Fruit fly (Drosophila melanogaster) whole organism, prepupa: Measurements from ENCODE around the gene cbt.

Source experiments
- CG11294 ChIP-seq: fragments of 200-800 bp; sonication (Bioruptor generic); IDR thresholded peaks from 2 replicates; pipeline ENCODE4 v1.3.6; 2022; ENCODE audit warnings: missing biosample characterization, missing genetic modification characterization
- CG16779 ChIP-seq: fragments of 200-800 bp; sonication (Bioruptor generic); optimal IDR thresholded peaks from 3 replicates; lab custom pipeline; 2017; ENCODE audit warnings: missing biosample characterization, mild to moderate bottlenecking, missing genetic modification characterization
- CG31627 ChIP-seq: fragments of 200-800 bp; sonication (Bioruptor generic); optimal IDR thresholded peaks from 3 replicates; lab custom pipeline; 2016; ENCODE audit warnings: missing biosample characterization, missing genetic modification characterization
- CG6854 ChIP-seq: fragments of 200-800 bp; sonication (Bioruptor generic); optimal IDR thresholded peaks from 2 replicates; lab custom pipeline; 2017; ENCODE audit warnings: missing biosample characterization, mild to moderate bottlenecking, missing genetic modification characterization
- CG8319 ChIP-seq: fragments of 200-800 bp; sonication (Bioruptor generic); optimal IDR thresholded peaks from 3 replicates; lab custom pipeline; 2016; ENCODE audit warnings: missing biosample characterization, missing genetic modification characterization
- CG9139 ChIP-seq: fragments of 200-800 bp; sonication (Bioruptor generic); optimal IDR thresholded peaks from 3 replicates; lab custom pipeline; 2017; ENCODE audit warnings: missing biosample characterization, mild to moderate bottlenecking, missing genetic modification characterization
- Ets21C ChIP-seq: fragments of 200-800 bp; sonication (Bioruptor generic); optimal IDR thresholded peaks from 3 replicates; lab custom pipeline; 2016; ENCODE audit warnings: missing biosample characterization, missing genetic modification characterization
- Ets96B ChIP-seq: fragments of 200-800 bp; optimal IDR thresholded peaks from 2 replicates; lab custom pipeline; 2019; ENCODE audit warnings: missing biosample characterization, mild to moderate bottlenecking, missing genetic modification characterization, moderate library complexity
- Hr39 ChIP-seq: fragments of 200-800 bp; sonication (Bioruptor generic); optimal IDR thresholded peaks from 2 replicates; lab custom pipeline; 2016; ENCODE audit warnings: missing biosample characterization, missing genetic modification characterization
- Lpt ChIP-seq: fragments of 200-800 bp; sonication (Bioruptor generic); optimal IDR thresholded peaks from 3 replicates; lab custom pipeline; 2016; ENCODE audit warnings: missing biosample characterization, missing genetic modification characterization
- cyc ChIP-seq: fragments of 200-800 bp; sonication (Bioruptor generic); optimal IDR thresholded peaks from 3 replicates; lab custom pipeline; 2016; ENCODE audit warnings: missing biosample characterization, missing genetic modification characterization
- dsx ChIP-seq: fragments of 200-800 bp; optimal IDR thresholded peaks from 3 replicates; lab custom pipeline; 2019; ENCODE audit warnings: missing biosample characterization, mild to moderate bottlenecking, missing genetic modification characterization, moderate library complexity; ENCODE audit not compliant: poor library complexity, severe bottlenecking
- lz ChIP-seq: fragments of 200-800 bp; sonication (Bioruptor generic); optimal IDR thresholded peaks from 3 replicates; lab custom pipeline; 2016; ENCODE audit warnings: missing biosample characterization, missing genetic modification characterization
- spab ChIP-seq: fragments of 200-800 bp; sonication (Bioruptor generic); optimal IDR thresholded peaks from 2 replicates; lab custom pipeline; 2017; ENCODE audit warnings: missing biosample characterization, mild to moderate bottlenecking, missing genetic modification characterization, missing genetic modification reagents

DNA sequence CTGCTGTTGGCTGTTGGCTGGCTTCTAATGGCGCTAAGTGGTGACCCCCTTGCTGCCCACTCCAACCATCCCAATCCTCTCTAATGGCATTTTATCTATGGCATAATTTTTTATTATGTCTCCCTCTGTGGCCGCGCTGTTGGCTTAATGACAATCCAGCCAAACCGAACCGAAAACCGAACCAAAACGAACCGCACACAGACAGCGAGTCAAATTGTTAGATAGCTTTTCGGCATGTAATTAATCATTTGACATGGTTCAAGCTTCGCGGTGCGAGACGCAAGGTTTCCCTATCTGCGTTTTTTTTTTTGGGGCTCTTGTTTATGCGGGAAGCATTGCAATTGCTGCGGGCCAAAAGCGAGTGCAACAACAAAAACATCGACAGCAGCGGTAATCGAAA, 48.2 kb upstream of the cbt start:
- no peak for TF ChIP-seq Lpt (GFP tag; lab: Kevin White, UChicago)
- no peak for TF ChIP-seq spab (GFP tag; lab: Kevin White, UChicago)
- no peak for TF ChIP-seq CG11294 (GFP tag; lab: Robert Waterston, UW)
- TF ChIP-seq CG8319 (GFP tag; lab: Kevin White, UChicago), result no peak
- TF ChIP-seq Ets96B (tag; lab: Kevin White, UChicago), result no peak
- TF ChIP-seq lz (GFP tag; lab: Kevin White, UChicago), result no peak
- no peak for TF ChIP-seq CG16779 (tag; lab: Kevin White, UChicago)
- TF ChIP-seq CG9139 (GFP tag; lab: Kevin White, UChicago), result no peak
- TF ChIP-seq CG6854 (GFP tag; lab: Kevin White, UChicago), result no peak
- TF ChIP-seq cyc (GFP tag; lab: Kevin White, UChicago), result no peak
- TF ChIP-seq CG31627 (GFP tag; lab: Kevin White, UChicago), result no peak
- TF ChIP-seq Ets21C (GFP tag; lab: Kevin White, UChicago), result no peak
- no peak for TF ChIP-seq Hr39 (GFP tag; lab: Kevin White, UChicago)
- TF ChIP-seq dsx (GFP tag; lab: Kevin White, UChicago), result no peak
